Fruit fly (Drosophila melanogaster): Measurements from ENCODE around the gene CG8360.

DNA sequence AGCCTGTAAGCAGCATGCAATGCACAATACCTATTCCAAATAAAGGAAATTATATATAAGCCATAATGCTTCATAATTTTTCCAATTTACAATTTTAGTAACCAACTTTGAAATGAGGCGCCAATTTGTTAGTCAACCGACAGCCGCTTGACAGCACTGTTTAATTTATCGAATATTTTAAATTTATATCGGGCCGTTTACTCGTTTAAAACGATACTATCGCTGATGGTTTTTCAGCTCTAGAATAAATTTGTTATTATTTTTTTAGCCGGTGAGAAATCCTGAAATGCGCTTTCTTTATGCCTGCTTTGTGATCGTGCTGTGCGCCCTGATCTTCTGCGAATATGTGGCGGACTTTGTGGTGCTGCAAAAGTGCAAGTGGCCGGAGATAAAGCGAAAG is 14.0 kb upstream of the CG8360 start, which contains the start of gene PGAP5:
- TF ChIP-seq Sox15 (GFP tag; optimal IDR thresholded peaks at IDR 0.05) (no peak), CG6808 (GFP tag; optimal IDR thresholded peaks at IDR 0.05) (no peak), CG6854 (GFP tag; optimal IDR thresholded peaks at IDR 0.05) (no peak), Lpt (GFP tag; optimal IDR thresholded peaks at IDR 0.05) (no peak), CG9139 (GFP tag; optimal IDR thresholded peaks at IDR 0.05) (no peak)

Measured in whole organism, prepupa.